Fruit fly (Drosophila melanogaster) whole organism, embryonic: ENCODE measurements around the gene CG5521.

Experiments used
- CG10267 ChIP-seq: fragments of 200-800 bp; sonication (Bioruptor generic); optimal IDR thresholded peaks from 2 replicates; lab custom pipeline; 2018; ENCODE audit warnings: missing biosample characterization, mild to moderate bottlenecking, missing genetic modification characterization, moderate library complexity
- CG10274 ChIP-seq: fragments of 200-800 bp; sonication (Bioruptor generic); optimal IDR thresholded peaks from 3 replicates; lab custom pipeline; 2017; ENCODE audit warnings: missing biosample characterization, mild to moderate bottlenecking, missing genetic modification characterization
- CG10959 ChIP-seq: fragments of 200-800 bp; sonication (Bioruptor generic); IDR thresholded peaks from 2 replicates; pipeline ENCODE4 v1.3.6; 2022; ENCODE audit warnings: missing biosample characterization, missing genetic modification characterization
- CG11398 ChIP-seq: fragments of 200-800 bp; sonication (Bioruptor generic); optimal IDR thresholded peaks from 2 replicates; lab custom pipeline; 2016; ENCODE audit warnings: missing biosample characterization, missing genetic modification characterization
- CG12071 ChIP-seq: fragments of 200-800 bp; sonication (Bioruptor generic); optimal IDR thresholded peaks from 3 replicates; lab custom pipeline; 2018; ENCODE audit warnings: missing biosample characterization, mild to moderate bottlenecking, missing genetic modification characterization
- CG12219 ChIP-seq: fragments of 200-800 bp; sonication (Bioruptor generic); optimal IDR thresholded peaks from 3 replicates; lab custom pipeline; 2018; ENCODE audit warnings: missing biosample characterization, mild to moderate bottlenecking, missing genetic modification characterization
- CG13296 ChIP-seq: fragments of 200-800 bp; sonication (Bioruptor generic); optimal IDR thresholded peaks from 3 replicates; lab custom pipeline; 2018; ENCODE audit warnings: missing biosample characterization, mild to moderate bottlenecking, missing genetic modification characterization
- CG14014 ChIP-seq: fragments of 200-800 bp; sonication (Bioruptor generic); IDR thresholded peaks from 2 replicates; pipeline ENCODE4 v1.3.6; 2022; ENCODE audit warnings: missing biosample characterization, missing genetic modification characterization
- CG16863 ChIP-seq: fragments of 200-800 bp; sonication (Bioruptor generic); optimal IDR thresholded peaks from 3 replicates; lab custom pipeline; 2016; ENCODE audit warnings: missing biosample characterization, missing genetic modification characterization
- CG18262 ChIP-seq: fragments of 200-800 bp; optimal IDR thresholded peaks from 3 replicates; lab custom pipeline; 2019; ENCODE audit warnings: missing biosample characterization, mild to moderate bottlenecking, missing genetic modification characterization, moderate library complexity
- CG18599 ChIP-seq: fragments of 200-800 bp; sonication (Bioruptor generic); optimal IDR thresholded peaks from 3 replicates; lab custom pipeline; 2017; ENCODE audit warnings: missing biosample characterization, missing genetic modification characterization, mild to moderate bottlenecking, moderate library complexity, missing genetic modification reagents
- CG2712 ChIP-seq: fragments of 200-800 bp; optimal IDR thresholded peaks from 3 replicates; lab custom pipeline; 2019; ENCODE audit warnings: missing biosample characterization, mild to moderate bottlenecking, missing genetic modification characterization, moderate library complexity
- CG31388 ChIP-seq: fragments of 200-800 bp; sonication (Bioruptor generic); optimal IDR thresholded peaks from 2 replicates; lab custom pipeline; 2016; ENCODE audit warnings: missing biosample characterization, missing genetic modification characterization
- CG33557 ChIP-seq: fragments of 200-800 bp; sonication (Bioruptor generic); optimal IDR thresholded peaks from 2 replicates; lab custom pipeline; 2019; ENCODE audit warnings: missing biosample characterization, mild to moderate bottlenecking, missing genetic modification characterization, moderate library complexity
- CG5180 ChIP-seq: fragments of 200-800 bp; sonication (Bioruptor generic); optimal IDR thresholded peaks from 3 replicates; lab custom pipeline; 2017; ENCODE audit warnings: missing biosample characterization, missing genetic modification characterization, mild to moderate bottlenecking, moderate library complexity, missing genetic modification reagents
- CG6683 ChIP-seq: fragments of 200-800 bp; sonication (Bioruptor generic); optimal IDR thresholded peaks from 2 replicates; lab custom pipeline; 2017; ENCODE audit warnings: missing biosample characterization, mild to moderate bottlenecking, missing genetic modification characterization, missing genetic modification reagents
- CG7271 ChIP-seq: fragments of 200-800 bp; sonication (Bioruptor generic); optimal IDR thresholded peaks from 2 replicates; lab custom pipeline; 2018; ENCODE audit warnings: missing biosample characterization, mild to moderate bottlenecking, missing genetic modification characterization, moderate library complexity
- CG8388 ChIP-seq: fragments of 200-800 bp; sonication (Bioruptor generic); optimal IDR thresholded peaks from 2 replicates; lab custom pipeline; 2019; ENCODE audit warnings: missing biosample characterization, mild to moderate bottlenecking, missing genetic modification characterization, moderate library complexity
- CG8478 ChIP-seq: fragments of >200 bp; optimal IDR thresholded peaks from 2 replicates; lab custom pipeline; 2018
- CG9609 ChIP-seq: fragments of 200-800 bp; sonication (Bioruptor generic); optimal IDR thresholded peaks from 3 replicates; lab custom pipeline; 2016; ENCODE audit warnings: missing biosample characterization, missing genetic modification characterization
- CTCF ChIP-seq: fragments of 200-800 bp; sonication (Bioruptor generic); optimal IDR thresholded peaks from 2 replicates; lab custom pipeline; 2017; ENCODE audit warnings: missing biosample characterization, mild to moderate bottlenecking, missing genetic modification characterization, moderate library complexity
- D19A ChIP-seq: fragments of 200-800 bp; optimal IDR thresholded peaks from 3 replicates; lab custom pipeline; 2019; ENCODE audit warnings: missing biosample characterization, mild to moderate bottlenecking, missing genetic modification characterization, moderate library complexity
- Dip2 ChIP-seq: fragments of 200-800 bp; sonication (Bioruptor generic); IDR thresholded peaks from 2 replicates; pipeline ENCODE4 v1.3.6; 2022; ENCODE audit warnings: missing biosample characterization, missing genetic modification characterization
- Doc3 ChIP-seq: fragments of 200-800 bp; sonication (Bioruptor generic); IDR thresholded peaks from 3 replicates; pipeline ENCODE4 v1.3.6; 2022; ENCODE audit warnings: missing biosample characterization, missing genetic modification characterization; ENCODE audit not compliant: partially characterized antibody
- E2f2 ChIP-seq: fragments of 200-800 bp; sonication (Bioruptor generic); IDR thresholded peaks from 2 replicates; pipeline ENCODE4 v1.3.6; 2022; ENCODE audit warnings: missing biosample characterization, missing genetic modification characterization
- HLH3B ChIP-seq: fragments of 200-800 bp; sonication (Bioruptor generic); IDR thresholded peaks from 2 replicates; pipeline ENCODE4 v1.3.6; 2022; ENCODE audit warnings: missing biosample characterization, missing genetic modification characterization
- HLH54F ChIP-seq: fragments of 200-800 bp; sonication (Bioruptor generic); optimal IDR thresholded peaks from 3 replicates; lab custom pipeline; 2016; ENCODE audit warnings: missing biosample characterization, missing genetic modification characterization
- Hr39 ChIP-seq: fragments of >200 bp; optimal IDR thresholded peaks from 2 replicates; lab custom pipeline; 2017
- Oaz ChIP-seq: fragments of 200-800 bp; sonication (Bioruptor generic); IDR thresholded peaks from 2 replicates; pipeline ENCODE4 v1.3.6; 2022; ENCODE audit warnings: missing biosample characterization, missing genetic modification characterization
- Oli ChIP-seq: fragments of 200-800 bp; sonication (Bioruptor generic); optimal IDR thresholded peaks from 2 replicates; lab custom pipeline; 2018; ENCODE audit warnings: missing biosample characterization, mild to moderate bottlenecking, missing genetic modification characterization, moderate library complexity
- Spps ChIP-seq: fragments of 200-800 bp; sonication (Bioruptor generic); optimal IDR thresholded peaks from 2 replicates; lab custom pipeline; 2018; ENCODE audit warnings: missing biosample characterization, mild to moderate bottlenecking, missing genetic modification characterization
- TFAM ChIP-seq: fragments of 200-800 bp; sonication (Bioruptor generic); optimal IDR thresholded peaks from 2 replicates; lab custom pipeline; 2017; ENCODE audit warnings: missing biosample characterization, missing genetic modification characterization, inconsistent platforms
- Vsx1 ChIP-seq: fragments of 200-800 bp; sonication (Bioruptor generic); optimal IDR thresholded peaks from 2 replicates; lab custom pipeline; 2017; ENCODE audit warnings: missing biosample characterization, mild to moderate bottlenecking, missing genetic modification characterization, missing genetic modification reagents
- ato ChIP-seq: fragments of 200-800 bp; sonication (Bioruptor generic); IDR thresholded peaks from 2 replicates; pipeline ENCODE4 v1.3.6; 2022; ENCODE audit warnings: missing biosample characterization, missing genetic modification characterization; ENCODE audit not compliant: partially characterized antibody
- chm ChIP-seq: fragments of 200-800 bp; sonication (Bioruptor generic); IDR thresholded peaks from 2 replicates; pipeline ENCODE4 v1.3.6; 2022; ENCODE audit warnings: missing biosample characterization, missing genetic modification characterization
- cwo ChIP-seq: fragments of 200-800 bp; sonication (Bioruptor generic); optimal IDR thresholded peaks from 3 replicates; lab custom pipeline; 2017; ENCODE audit warnings: missing biosample characterization, missing genetic modification characterization, mild to moderate bottlenecking, moderate library complexity, missing genetic modification reagents
- da ChIP-seq: fragments of 200-800 bp; sonication (Bioruptor generic); optimal IDR thresholded peaks from 2 replicates; lab custom pipeline; 2016; ENCODE audit warnings: missing biosample characterization, missing genetic modification characterization
- disco-r ChIP-seq: fragments of 200-800 bp; sonication (Bioruptor generic); optimal IDR thresholded peaks from 2 replicates; lab custom pipeline; 2016; ENCODE audit warnings: missing biosample characterization, missing genetic modification characterization
- emc ChIP-seq: fragments of 200-800 bp; sonication (Bioruptor generic); optimal IDR thresholded peaks from 2 replicates; lab custom pipeline; 2016; ENCODE audit warnings: missing biosample characterization, missing genetic modification characterization
- eve ChIP-seq, 2 experiments: fragments of >200 bp; optimal IDR thresholded peaks; 2 replicates each; lab custom pipeline; 2017; ENCODE audit warnings: missing biosample characterization in 2 of 2, missing genetic modification characterization in 2 of 2
- gro ChIP-seq: fragments of 200-800 bp; sonication (Bioruptor generic); optimal IDR thresholded peaks from 2 replicates; lab custom pipeline; 2016; ENCODE audit warnings: missing biosample characterization, missing genetic modification characterization
- knrl ChIP-seq: fragments of 200-800 bp; sonication (Bioruptor generic); IDR thresholded peaks from 3 replicates; pipeline ENCODE4 v1.3.6; 2022; ENCODE audit warnings: missing biosample characterization, missing genetic modification characterization; ENCODE audit not compliant: partially characterized antibody
- lab ChIP-seq: fragments of 200-800 bp; sonication (Bioruptor generic); optimal IDR thresholded peaks from 3 replicates; lab custom pipeline; 2017; ENCODE audit warnings: missing biosample characterization, missing genetic modification characterization, mild to moderate bottlenecking, moderate library complexity, missing genetic modification reagents
- luna ChIP-seq: fragments of 200-800 bp; sonication (Bioruptor generic); optimal IDR thresholded peaks from 2 replicates; lab custom pipeline; 2016; ENCODE audit warnings: missing biosample characterization, missing genetic modification characterization
- mld ChIP-seq: fragments of 200-800 bp; sonication (Bioruptor generic); IDR thresholded peaks from 3 replicates; pipeline ENCODE4 v1.3.6; 2022; ENCODE audit warnings: missing biosample characterization, missing genetic modification characterization; ENCODE audit not compliant: partially characterized antibody
- p53 ChIP-seq: fragments of 200-800 bp; sonication (Bioruptor generic); optimal IDR thresholded peaks from 2 replicates; lab custom pipeline; 2016; ENCODE audit warnings: missing biosample characterization, missing genetic modification characterization
- sc ChIP-seq, 3 experiments: fragments of >200 bp in 2 of 3; fragments of 200-800 bp in 1 of 3; sonication (Bioruptor generic) in 1 of 3; optimal IDR thresholded peaks; 2 replicates in 2 of 3; 3 replicates in 1 of 3; lab custom pipeline; 2017; ENCODE audit warnings: mild to moderate bottlenecking in 1 of 3, missing biosample characterization in 1 of 3, missing genetic modification characterization in 1 of 3, missing genetic modification reagents in 1 of 3
- sens ChIP-seq: fragments of 200-800 bp; sonication (Bioruptor generic); peaks from one replicate; lab custom pipeline; 2016; ENCODE audit warnings: missing biosample characterization, missing genetic modification characterization
- slbo ChIP-seq: fragments of 200-800 bp; sonication (Bioruptor generic); IDR thresholded peaks from 2 replicates; pipeline ENCODE4 v1.3.6; 2022; ENCODE audit warnings: missing biosample characterization, missing genetic modification characterization
- ssp ChIP-seq: fragments of 200-800 bp; sonication (Bioruptor generic); IDR thresholded peaks from 2 replicates; pipeline ENCODE4 v1.3.6; 2022; ENCODE audit warnings: missing biosample characterization, missing genetic modification characterization
- tin ChIP-seq: fragments of 200-800 bp; sonication (Bioruptor generic); optimal IDR thresholded peaks from 3 replicates; lab custom pipeline; 2016; ENCODE audit warnings: missing biosample characterization, missing genetic modification characterization
- zfh1 ChIP-seq: fragments of 200-800 bp; sonication (Bioruptor generic); IDR thresholded peaks from 3 replicates; pipeline ENCODE4 v1.3.6; 2022; ENCODE audit warnings: missing biosample characterization, missing genetic modification characterization

The CG5521 gene

DNA sequence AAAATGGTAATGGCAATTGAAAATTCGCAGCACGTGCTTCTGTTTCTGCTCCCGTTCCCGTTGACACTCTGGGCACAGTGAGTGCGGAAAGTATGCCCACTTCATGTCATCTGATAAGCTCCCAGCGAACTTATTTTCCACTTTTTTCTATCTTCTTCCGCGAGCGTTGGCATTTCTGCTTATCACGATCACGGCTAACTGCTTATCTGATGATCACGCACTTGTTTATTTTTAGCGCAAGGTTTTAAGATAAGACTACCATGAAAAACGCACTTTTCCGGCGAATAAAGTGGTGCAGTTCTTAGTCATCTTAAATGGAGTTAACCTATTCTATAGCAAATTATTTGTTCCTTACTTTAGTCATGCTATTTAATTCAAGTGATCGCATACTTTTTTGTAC is 29.3 kb upstream of the CG5521 start (continued):
- TF ChIP-seq E2f2 = no peak
- no peak for TF ChIP-seq knrl (GFP tag; lab: Robert Waterston, UW)
- no peak for TF ChIP-seq Hr39 (lab: Kevin White, UChicago)
- TF ChIP-seq Spps = no peak
- TF ChIP-seq gro (GFP tag; lab: Kevin White, UChicago) = peak; percentile 36
- 0 out of 2 replicates have a peak, but pooled peaks have one; percentile 32 for TF ChIP-seq CG14014 (GFP tag; lab: Robert Waterston, UW)
- peak; percentile 68 for TF ChIP-seq CG5180 (GFP tag; lab: Kevin White, UChicago)
- no peak for TF ChIP-seq p53
- TF ChIP-seq Doc3 = no peak
- TF ChIP-seq CG7271 (tag; lab: Kevin White, UChicago) = no peak
- no peak for TF ChIP-seq luna (GFP tag; lab: Kevin White, UChicago)
- TF ChIP-seq slbo (GFP tag; lab: Robert Waterston, UW) = peak; percentile 46
- peak; percentile 39 for TF ChIP-seq CG9609 (GFP tag; lab: Kevin White, UChicago)
- no peak for TF ChIP-seq CG33557
- TF ChIP-seq eve (GFP tag; optimal IDR thresholded peaks at IDR 0.05; lab: Kevin White, UChicago) = no peak
- TF ChIP-seq HLH3B = peak; percentile 19; the same call in 1 of the 2 replicates
- TF ChIP-seq mld = no peak
- TF ChIP-seq CTCF (GFP tag; lab: Kevin White, UChicago) = no peak
- peak; percentile 91 for TF ChIP-seq CG8388 (GFP tag; lab: Kevin White, UChicago)
- TF ChIP-seq HLH54F (GFP tag; lab: Kevin White, UChicago) = peak; percentile 43
- no peak for TF ChIP-seq CG11398 (GFP tag; lab: Kevin White, UChicago)
- TF ChIP-seq CG18262 = peak; percentile 52
- TF ChIP-seq TFAM (GFP tag; lab: Kevin White, UChicago) = no peak
- no peak for TF ChIP-seq da (GFP tag; lab: Kevin White, UChicago)
- peak; percentile 83 for TF ChIP-seq sens (GFP tag; lab: Kevin White, UChicago)
- peak; percentile 66 for TF ChIP-seq lab
- TF ChIP-seq Oli (tag; lab: Kevin White, UChicago) = peak; percentile 68
- TF ChIP-seq emc (GFP tag; lab: Kevin White, UChicago) = no peak
- peak; percentile 56 for TF ChIP-seq CG12219 (GFP tag; lab: Kevin White, UChicago)
- peak; percentile 3 for TF ChIP-seq CG6683
- no peak for TF ChIP-seq CG10959 (GFP tag; lab: Robert Waterston, UW)
- TF ChIP-seq chm (GFP tag; lab: Robert Waterston, UW) = no peak
- TF ChIP-seq CG13296 (GFP tag; lab: Kevin White, UChicago) = peak; percentile 39
- TF ChIP-seq cwo (GFP tag; lab: Kevin White, UChicago) = peak; percentile 86
- TF ChIP-seq CG31388 (GFP tag; lab: Kevin White, UChicago) = no peak
- TF ChIP-seq CG2712 = peak; percentile 53
- TF ChIP-seq disco-r (GFP tag; lab: Kevin White, UChicago) = no peak
- TF ChIP-seq CG10267 = peak; percentile 5
- TF ChIP-seq Oaz (GFP tag; lab: Robert Waterston, UW) = no peak
- TF ChIP-seq sc (optimal IDR thresholded peaks at IDR 0.05; lab: Kevin White, UChicago) = no peak
- no peak for TF ChIP-seq sc (GFP tag; optimal IDR thresholded peaks at IDR 0.05; lab: Kevin White, UChicago)
- TF ChIP-seq Vsx1 = no peak
- TF ChIP-seq CG10274 (GFP tag; lab: Kevin White, UChicago) = peak; percentile 23
- no peak for TF ChIP-seq D19A
- TF ChIP-seq zfh1 (GFP tag; lab: Robert Waterston, UW) = 0 out of 3 replicates have a peak, but pooled peaks have one; percentile 31
- no peak for TF ChIP-seq ato
- peak; percentile 48 for TF ChIP-seq CG18599 (GFP tag; lab: Kevin White, UChicago)
- no peak for TF ChIP-seq Dip2 (GFP tag; lab: Robert Waterston, UW)
- TF ChIP-seq CG12071 (GFP tag; lab: Kevin White, UChicago) = no peak
- peak; percentile 21 for TF ChIP-seq CG16863 (GFP tag; lab: Kevin White, UChicago)
- no peak for TF ChIP-seq CG8478 (lab: Kevin White, UChicago)
- peak; percentile 38 for TF ChIP-seq tin (GFP tag; lab: Kevin White, UChicago)
- TF ChIP-seq ssp (GFP tag; lab: Robert Waterston, UW) = 0 out of 2 replicates have a peak, but pooled peaks have one; percentile 22
